Worm (Caenorhabditis elegans): ENCODE data around the gene col-143.

ce11 chrV:6836036-6836435, 601 bp downstream of the col-143 start:
- TF ChIP-seq him-1 (tag; optimal IDR thresholded peaks at IDR 0.05) (no peak), W03F9.2 (tag; optimal IDR thresholded peaks at IDR 0.05) (no peak)

Measured in whole organism, L4/young adult.